Fruit fly (Drosophila melanogaster): ENCODE measurements around the gene CG7054.

dm6 chr3R:22432200-22432804 is 32.5 kb upstream of the CG7054 start:
- no peak for TF ChIP-seq CTCF (optimal IDR thresholded peaks at IDR 0.05)
- TF ChIP-seq CG8478 (optimal IDR thresholded peaks at IDR 0.05) = no peak
